Fruit fly (Drosophila melanogaster) whole organism, wandering third instar larva: ENCODE data around the gene Sfp26Ad.

Source experiments
- Abd-B ChIP-seq: fragments of >200 bp; optimal IDR thresholded peaks from 2 replicates; lab custom pipeline; 2017; ENCODE audit warnings: missing biosample characterization, missing genetic modification characterization
- Dfd ChIP-seq: fragments of >200 bp; optimal IDR thresholded peaks from 2 replicates; lab custom pipeline; 2017; ENCODE audit warnings: missing biosample characterization, missing genetic modification characterization
- Mio ChIP-seq: sonication (Bioruptor generic); optimal IDR thresholded peaks from 2 replicates; lab custom pipeline; 2016; ENCODE audit warnings: missing biosample characterization, missing genetic modification characterization
- dsf ChIP-seq: sonication (Bioruptor generic); optimal IDR thresholded peaks from 2 replicates; lab custom pipeline; 2016; ENCODE audit warnings: missing biosample characterization, missing genetic modification characterization, borderline replicate concordance
- h ChIP-seq: fragments of 200-800 bp; sonication (Bioruptor generic); optimal IDR thresholded peaks from 3 replicates; lab custom pipeline; 2016; ENCODE audit warnings: missing biosample characterization, mild to moderate bottlenecking, missing genetic modification characterization
- usp ChIP-seq: fragments of >200 bp; optimal IDR thresholded peaks from 2 replicates; lab custom pipeline; 2017; ENCODE audit warnings: missing biosample characterization, missing genetic modification characterization

dm6 chr2L:5956153-5956552, 13.0 kb upstream of the Sfp26Ad start, which contains the start of gene CG13999:
- TF ChIP-seq h (GFP tag; lab: Kevin White, UChicago) (no peak), usp (GFP tag; lab: Kevin White, UChicago) (no peak), Mio (no peak), Dfd (GFP tag; lab: Kevin White, UChicago) (no peak), Abd-B (GFP tag; lab: Kevin White, UChicago) (no peak), dsf (GFP tag; lab: Kevin White, UChicago) (no peak)
